Fruit fly (Drosophila melanogaster) whole organism, prepupa: ENCODE measurements around the gene CG18599.

Source experiments
- Blimp-1 ChIP-seq: fragments of 200-800 bp; sonication (Bioruptor generic); optimal IDR thresholded peaks from 3 replicates; lab custom pipeline; 2017; ENCODE audit warnings: missing biosample characterization, missing genetic modification characterization, mild to moderate bottlenecking, moderate library complexity, missing genetic modification reagents
- CG10631 ChIP-seq: fragments of 200-800 bp; sonication (Bioruptor generic); optimal IDR thresholded peaks from 2 replicates; lab custom pipeline; 2016; ENCODE audit warnings: missing biosample characterization, missing genetic modification characterization
- CG10669 ChIP-seq: fragments of 200-800 bp; sonication (Bioruptor generic); optimal IDR thresholded peaks from 3 replicates; lab custom pipeline; 2018; ENCODE audit warnings: missing biosample characterization, mild to moderate bottlenecking, missing genetic modification characterization, moderate library complexity
- CG11294 ChIP-seq: fragments of 200-800 bp; sonication (Bioruptor generic); IDR thresholded peaks from 2 replicates; pipeline ENCODE4 v1.3.6; 2022; ENCODE audit warnings: missing biosample characterization, missing genetic modification characterization
- CG11762 ChIP-seq: fragments of 200-800 bp; sonication (Bioruptor generic); optimal IDR thresholded peaks from 3 replicates; lab custom pipeline; 2016; ENCODE audit warnings: missing biosample characterization, missing genetic modification characterization; ENCODE audit not compliant: insufficient read depth
- CG11902 ChIP-seq: fragments of 200-800 bp; sonication (Bioruptor generic); optimal IDR thresholded peaks from 3 replicates; lab custom pipeline; 2016; ENCODE audit warnings: missing biosample characterization, missing genetic modification characterization
- CG15336 ChIP-seq: fragments of 200-800 bp; sonication (Bioruptor generic); IDR thresholded peaks from 2 replicates; pipeline ENCODE4 v1.3.6; 2022; ENCODE audit warnings: missing biosample characterization, missing genetic modification characterization
- CG1621 ChIP-seq: fragments of 200-800 bp; sonication (Bioruptor generic); optimal IDR thresholded peaks from 3 replicates; lab custom pipeline; 2018; ENCODE audit warnings: missing biosample characterization, mild to moderate bottlenecking, missing genetic modification characterization
- CG16779 ChIP-seq: fragments of 200-800 bp; sonication (Bioruptor generic); optimal IDR thresholded peaks from 3 replicates; lab custom pipeline; 2017; ENCODE audit warnings: missing biosample characterization, mild to moderate bottlenecking, missing genetic modification characterization
- CG3032 ChIP-seq: fragments of 200-800 bp; optimal IDR thresholded peaks from 2 replicates; lab custom pipeline; 2019; ENCODE audit warnings: missing biosample characterization, mild to moderate bottlenecking, missing genetic modification characterization, moderate library complexity
- CG31627 ChIP-seq: fragments of 200-800 bp; sonication (Bioruptor generic); optimal IDR thresholded peaks from 3 replicates; lab custom pipeline; 2016; ENCODE audit warnings: missing biosample characterization, missing genetic modification characterization
- CG32006 ChIP-seq: fragments of 200-800 bp; sonication (Bioruptor generic); optimal IDR thresholded peaks from 3 replicates; lab custom pipeline; 2017; ENCODE audit warnings: missing biosample characterization, mild to moderate bottlenecking, missing genetic modification characterization
- CG34406 ChIP-seq: fragments of 200-800 bp; sonication (Bioruptor generic); optimal IDR thresholded peaks from 3 replicates; lab custom pipeline; 2016; ENCODE audit warnings: missing biosample characterization, missing genetic modification characterization
- CG3919 ChIP-seq: fragments of 200-800 bp; sonication (Bioruptor generic); optimal IDR thresholded peaks from 3 replicates; lab custom pipeline; 2016; ENCODE audit warnings: missing biosample characterization, missing genetic modification characterization
- CG4318 ChIP-seq: fragments of 200-800 bp; sonication (Bioruptor generic); optimal IDR thresholded peaks from 3 replicates; lab custom pipeline; 2017; ENCODE audit warnings: missing biosample characterization, mild to moderate bottlenecking, missing genetic modification characterization
- CG6163 ChIP-seq: fragments of 200-800 bp; sonication (Bioruptor generic); IDR thresholded peaks from 3 replicates; pipeline ENCODE4 v1.3.6; 2022; ENCODE audit warnings: missing biosample characterization, missing genetic modification characterization
- CG6792 ChIP-seq: fragments of 200-800 bp; sonication (Bioruptor generic); optimal IDR thresholded peaks from 3 replicates; lab custom pipeline; 2016; ENCODE audit warnings: missing biosample characterization, missing genetic modification characterization
- CG6808 ChIP-seq: fragments of 200-800 bp; sonication (Bioruptor generic); optimal IDR thresholded peaks from 3 replicates; lab custom pipeline; 2017; ENCODE audit warnings: missing biosample characterization, missing genetic modification characterization, mild to moderate bottlenecking, moderate library complexity, missing genetic modification reagents
- CG6854 ChIP-seq: fragments of 200-800 bp; sonication (Bioruptor generic); optimal IDR thresholded peaks from 2 replicates; lab custom pipeline; 2017; ENCODE audit warnings: missing biosample characterization, mild to moderate bottlenecking, missing genetic modification characterization
- CG7368 ChIP-seq: fragments of 200-800 bp; sonication (Bioruptor generic); optimal IDR thresholded peaks from 3 replicates; lab custom pipeline; 2016; ENCODE audit warnings: missing biosample characterization, missing genetic modification characterization
- CG8119 ChIP-seq: fragments of 200-800 bp; sonication (Bioruptor generic); IDR thresholded peaks from 3 replicates; pipeline ENCODE4 v1.3.6; 2022; ENCODE audit warnings: missing biosample characterization, missing genetic modification characterization
- CG8319 ChIP-seq: fragments of 200-800 bp; sonication (Bioruptor generic); optimal IDR thresholded peaks from 3 replicates; lab custom pipeline; 2016; ENCODE audit warnings: missing biosample characterization, missing genetic modification characterization
- Eip78C ChIP-seq: fragments of 200-800 bp; sonication (Bioruptor generic); peaks from one replicate; lab custom pipeline; 2016; ENCODE audit warnings: missing biosample characterization, missing genetic modification characterization
- Eip93F ChIP-seq: fragments of 200-800 bp; sonication (Bioruptor generic); optimal IDR thresholded peaks from 2 replicates; lab custom pipeline; 2016; ENCODE audit warnings: missing biosample characterization, mild to moderate bottlenecking, missing genetic modification characterization
- Ets21C ChIP-seq: fragments of 200-800 bp; sonication (Bioruptor generic); optimal IDR thresholded peaks from 3 replicates; lab custom pipeline; 2016; ENCODE audit warnings: missing biosample characterization, missing genetic modification characterization
- Ets96B ChIP-seq: fragments of 200-800 bp; optimal IDR thresholded peaks from 2 replicates; lab custom pipeline; 2019; ENCODE audit warnings: missing biosample characterization, mild to moderate bottlenecking, missing genetic modification characterization, moderate library complexity
- Gug ChIP-seq: fragments of 200-800 bp; sonication (Bioruptor generic); IDR thresholded peaks from 2 replicates; pipeline ENCODE4 v1.3.6; 2022; ENCODE audit warnings: missing biosample characterization, missing genetic modification characterization
- Hr38 ChIP-seq: sonication (Bioruptor generic); optimal IDR thresholded peaks from 2 replicates; lab custom pipeline; 2016; ENCODE audit warnings: missing biosample characterization, missing genetic modification characterization
- Hr4 ChIP-seq: fragments of 200-800 bp; sonication (Bioruptor generic); optimal IDR thresholded peaks from 3 replicates; lab custom pipeline; 2016; ENCODE audit warnings: missing biosample characterization, missing genetic modification characterization
- Lpt ChIP-seq: fragments of 200-800 bp; sonication (Bioruptor generic); optimal IDR thresholded peaks from 3 replicates; lab custom pipeline; 2016; ENCODE audit warnings: missing biosample characterization, missing genetic modification characterization
- Met ChIP-seq: fragments of 200-800 bp; sonication (Bioruptor generic); optimal IDR thresholded peaks from 3 replicates; lab custom pipeline; 2016; ENCODE audit warnings: missing biosample characterization, missing genetic modification characterization
- OdsH ChIP-seq: fragments of 200-800 bp; sonication (Bioruptor generic); optimal IDR thresholded peaks from 3 replicates; lab custom pipeline; 2016; ENCODE audit warnings: missing biosample characterization, missing genetic modification characterization
- Smox ChIP-seq: fragments of 200-800 bp; sonication (Bioruptor generic); optimal IDR thresholded peaks from 3 replicates; lab custom pipeline; 2016; ENCODE audit warnings: missing biosample characterization, missing genetic modification characterization
- Sox102F ChIP-seq: fragments of 200-800 bp; sonication (Bioruptor generic); optimal IDR thresholded peaks from 2 replicates; lab custom pipeline; 2016; ENCODE audit warnings: missing biosample characterization, mild to moderate bottlenecking, missing genetic modification characterization
- Sox14 ChIP-seq: fragments of 200-800 bp; sonication (Bioruptor generic); optimal IDR thresholded peaks from 3 replicates; lab custom pipeline; 2016; ENCODE audit warnings: missing biosample characterization, missing genetic modification characterization
- Sox15 ChIP-seq: fragments of 200-800 bp; sonication (Bioruptor generic); optimal IDR thresholded peaks from 3 replicates; lab custom pipeline; 2016; ENCODE audit warnings: missing biosample characterization, missing genetic modification characterization
- achi ChIP-seq: fragments of 200-800 bp; sonication (Bioruptor generic); optimal IDR thresholded peaks from 3 replicates; lab custom pipeline; 2016; ENCODE audit warnings: missing biosample characterization, missing genetic modification characterization
- acj6 ChIP-seq: fragments of 200-800 bp; sonication (Bioruptor generic); optimal IDR thresholded peaks from 3 replicates; lab custom pipeline; 2016; ENCODE audit warnings: missing biosample characterization, missing genetic modification characterization
- cyc ChIP-seq: fragments of 200-800 bp; sonication (Bioruptor generic); optimal IDR thresholded peaks from 3 replicates; lab custom pipeline; 2016; ENCODE audit warnings: missing biosample characterization, missing genetic modification characterization
- dac ChIP-seq: fragments of 200-800 bp; sonication (Bioruptor generic); optimal IDR thresholded peaks from 2 replicates; lab custom pipeline; 2017; ENCODE audit warnings: missing biosample characterization, mild to moderate bottlenecking, missing genetic modification characterization
- dsx ChIP-seq: fragments of 200-800 bp; optimal IDR thresholded peaks from 3 replicates; lab custom pipeline; 2019; ENCODE audit warnings: missing biosample characterization, mild to moderate bottlenecking, missing genetic modification characterization, moderate library complexity; ENCODE audit not compliant: poor library complexity, severe bottlenecking
- eg ChIP-seq: fragments of 200-800 bp; sonication (Bioruptor generic); IDR thresholded peaks from 3 replicates; pipeline ENCODE4 v1.3.6; 2022; ENCODE audit warnings: missing biosample characterization, missing genetic modification characterization
- esn ChIP-seq: fragments of 200-800 bp; sonication (Bioruptor generic); optimal IDR thresholded peaks from 2 replicates; lab custom pipeline; 2016; ENCODE audit warnings: missing biosample characterization, mild to moderate bottlenecking, missing genetic modification characterization, moderate library complexity
- fd59A ChIP-seq: fragments of 200-800 bp; sonication (Bioruptor generic); optimal IDR thresholded peaks from 2 replicates; lab custom pipeline; 2017; ENCODE audit warnings: missing biosample characterization, mild to moderate bottlenecking, missing genetic modification characterization, missing genetic modification reagents
- fd85E ChIP-seq: fragments of 200-800 bp; sonication (Bioruptor generic); optimal IDR thresholded peaks from 3 replicates; lab custom pipeline; 2016; ENCODE audit warnings: missing biosample characterization, missing genetic modification characterization
- fkh ChIP-seq: fragments of 200-800 bp; sonication (Bioruptor generic); optimal IDR thresholded peaks from 3 replicates; lab custom pipeline; 2017; ENCODE audit warnings: missing biosample characterization, mild to moderate bottlenecking, missing genetic modification characterization, moderate library complexity
- lz ChIP-seq: fragments of 200-800 bp; sonication (Bioruptor generic); optimal IDR thresholded peaks from 3 replicates; lab custom pipeline; 2016; ENCODE audit warnings: missing biosample characterization, missing genetic modification characterization
- pdm3 ChIP-seq: fragments of 200-800 bp; sonication (Bioruptor generic); optimal IDR thresholded peaks from 3 replicates; lab custom pipeline; 2016; ENCODE audit warnings: missing biosample characterization, missing genetic modification characterization
- salr ChIP-seq, 2 experiments: fragments of 200-800 bp; sonication (Bioruptor generic); optimal IDR thresholded peaks; 3 replicates each; lab custom pipeline; 2016 to 2018; ENCODE audit warnings: missing biosample characterization in 2 of 2, missing genetic modification characterization in 2 of 2, mild to moderate bottlenecking in 1 of 2
- spab ChIP-seq: fragments of 200-800 bp; sonication (Bioruptor generic); optimal IDR thresholded peaks from 2 replicates; lab custom pipeline; 2017; ENCODE audit warnings: missing biosample characterization, mild to moderate bottlenecking, missing genetic modification characterization, missing genetic modification reagents

CG18599 gene

dm6 chr3R:18297444-18298297 is 30.1 kb downstream of the CG18599 start:
- TF ChIP-seq eg (GFP tag; lab: Robert Waterston, UW) = peak; percentile 58; the same call in 2 of the 3 replicates
- TF ChIP-seq CG10631 (GFP tag; lab: Kevin White, UChicago) = peak; percentile 46
- TF ChIP-seq CG15336 (GFP tag; lab: Robert Waterston, UW) = peak; percentile 47; the same call in 1 of the 2 replicates
- TF ChIP-seq cyc (GFP tag; lab: Kevin White, UChicago) = no peak
- TF ChIP-seq Hr4 (GFP tag; lab: Kevin White, UChicago) = peak; percentile 47
- TF ChIP-seq Sox14 (GFP tag; lab: Kevin White, UChicago) = peak; percentile 37
- no peak for TF ChIP-seq Blimp-1
- TF ChIP-seq CG11902 (GFP tag; lab: Kevin White, UChicago) = no peak
- no peak for TF ChIP-seq Met (GFP tag; lab: Kevin White, UChicago)
- TF ChIP-seq OdsH = peak; percentile 44
- no peak for TF ChIP-seq Ets96B
- no peak for TF ChIP-seq Smox (GFP tag; lab: Kevin White, UChicago)
- TF ChIP-seq Sox102F (GFP tag; lab: Kevin White, UChicago) = no peak
- peak; percentile 42; the same call in 1 of the 3 replicates for TF ChIP-seq CG8119 (GFP tag; lab: Robert Waterston, UW)
- TF ChIP-seq CG34406 (GFP tag; lab: Kevin White, UChicago) = peak; percentile 24
- TF ChIP-seq CG32006 = peak; percentile 65
- TF ChIP-seq CG11294 = peak; percentile 33; the same call in 1 of the 2 replicates
- no peak for TF ChIP-seq CG6792 (GFP tag; lab: Kevin White, UChicago)
- TF ChIP-seq CG10669 (GFP tag; lab: Kevin White, UChicago) = peak; percentile 26
- no peak for TF ChIP-seq Eip93F (GFP tag; lab: Kevin White, UChicago)
- TF ChIP-seq esn (GFP tag; lab: Kevin White, UChicago) = no peak
- no peak for TF ChIP-seq Sox15 (GFP tag; lab: Kevin White, UChicago)
- TF ChIP-seq achi (GFP tag; lab: Kevin White, UChicago) = peak; percentile 56
- TF ChIP-seq CG8319 = no peak
- TF ChIP-seq acj6 (GFP tag; lab: Kevin White, UChicago) = peak; percentile 12
- TF ChIP-seq Eip78C (GFP tag; lab: Kevin White, UChicago) = peak; percentile 40
- TF ChIP-seq pdm3 (GFP tag; lab: Kevin White, UChicago) = no peak
- peak; percentile 41; the same call in 1 of the 2 replicates for TF ChIP-seq Gug (GFP tag; lab: Robert Waterston, UW)
- TF ChIP-seq salr (GFP tag; optimal IDR thresholded peaks at IDR 0.05; lab: Kevin White, UChicago) = peak in 1 of 2 experiments; percentile 19
- peak; percentile 19 for TF ChIP-seq CG4318
- TF ChIP-seq lz (GFP tag; lab: Kevin White, UChicago) = no peak
- no peak for TF ChIP-seq CG3919 (GFP tag; lab: Kevin White, UChicago)
- TF ChIP-seq Hr38 (GFP tag; lab: Kevin White, UChicago) = no peak
- no peak for TF ChIP-seq fd85E (GFP tag; lab: Kevin White, UChicago)
- no peak for TF ChIP-seq dsx (GFP tag; lab: Kevin White, UChicago)
- no peak for TF ChIP-seq CG6808 (GFP tag; lab: Kevin White, UChicago)
- TF ChIP-seq CG3032 (tag; lab: Kevin White, UChicago) = peak; percentile 13
- peak; percentile 57; the same call in 1 of the 3 replicates for TF ChIP-seq CG6163 (GFP tag; lab: Robert Waterston, UW)
- TF ChIP-seq fd59A (GFP tag; lab: Kevin White, UChicago) = peak; percentile 6
- TF ChIP-seq CG7368 (GFP tag; lab: Kevin White, UChicago) = peak; percentile 4
- TF ChIP-seq CG11762 (GFP tag; lab: Kevin White, UChicago) = no peak
- TF ChIP-seq dac (GFP tag; lab: Kevin White, UChicago) = peak; percentile 31
- TF ChIP-seq CG31627 = peak; percentile 12
- no peak for TF ChIP-seq CG1621
- no peak for TF ChIP-seq CG6854
- TF ChIP-seq CG16779 (tag; lab: Kevin White, UChicago) = no peak
- TF ChIP-seq spab (GFP tag; lab: Kevin White, UChicago) = no peak
- no peak for TF ChIP-seq Ets21C
- TF ChIP-seq Lpt (GFP tag; lab: Kevin White, UChicago) = no peak
- TF ChIP-seq fkh = peak; percentile 52
